Worm (Caenorhabditis elegans): Measurements from ENCODE around the gene C29F7.1.

C29F7.1 gene

DNA sequence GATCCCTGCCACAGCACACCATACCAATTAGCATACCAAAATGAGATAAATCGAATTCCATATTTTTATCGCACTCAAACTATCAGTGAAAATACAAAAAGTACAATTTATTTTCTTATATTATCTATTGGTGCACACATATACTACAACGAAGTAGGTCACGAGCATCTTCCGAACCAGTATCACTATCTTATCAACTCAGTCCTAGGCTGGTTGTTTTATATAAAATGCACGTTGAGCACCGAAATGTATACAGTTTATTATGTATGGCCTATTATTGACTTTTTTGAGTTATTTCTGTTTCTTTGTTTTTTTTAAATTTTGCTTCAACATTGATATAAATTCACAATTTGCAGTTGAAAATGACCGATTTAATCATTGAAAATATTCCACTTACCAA lies 6.0 kb downstream of the C29F7.1 start, which contains the start of gene C29F7.2:
Gene C29F7.2, plus strand, starts transcription at position 357 of the 400 bp plus-strand sequence.
- TF ChIP-seq pha-4 (GFP tag; IDR thresholded peaks at IDR 0.05): no peak
- no peak for TF ChIP-seq pha-4 (tag; optimal IDR thresholded peaks at IDR 0.05)
- TF ChIP-seq arid-1 (GFP tag; conservative IDR thresholded peaks at IDR 0.05): no peak
- TF ChIP-seq mxl-3 (GFP tag; optimal IDR thresholded peaks at IDR 0.05): no peak
- no peak for TF ChIP-seq lim-7 (GFP tag; IDR thresholded peaks at IDR 0.05)
- peak in 1 of 2 experiments; percentile 28 for TF ChIP-seq hif-1 (tag; optimal IDR thresholded peaks at IDR 0.05)
- peak in 1 of 2 experiments; percentile 2 for TF ChIP-seq daf-16 (GFP tag; optimal IDR thresholded peaks at IDR 0.05)
- TF ChIP-seq daf-16 (tag; optimal IDR thresholded peaks at IDR 0.05): peak; percentile 91
- no peak for TF ChIP-seq mdl-1 (tag; optimal IDR thresholded peaks at IDR 0.05)
- TF ChIP-seq vab-7 (GFP tag; IDR thresholded peaks at IDR 0.05): no peak
- TF ChIP-seq nhr-41 (GFP tag; IDR thresholded peaks at IDR 0.05): no peak
- no peak for TF ChIP-seq dpl-1 (GFP tag; optimal IDR thresholded peaks at IDR 0.05)
- TF ChIP-seq lin-39 (tag; optimal IDR thresholded peaks at IDR 0.05): no peak
- TF ChIP-seq nhr-28 (tag; optimal IDR thresholded peaks at IDR 0.05): peak; percentile 97
- no peak for TF ChIP-seq T26A8.4 (GFP tag; IDR thresholded peaks at IDR 0.05)
- TF ChIP-seq unc-62 (GFP tag; optimal IDR thresholded peaks at IDR 0.05 in 1 of 2): peak in 1 of 2 experiments; percentile 61
- no peak for TF ChIP-seq unc-62 (tag; optimal IDR thresholded peaks at IDR 0.05)
- no peak for TF ChIP-seq tra-1 (GFP tag; IDR thresholded peaks at IDR 0.05)
- TF ChIP-seq rbr-2 (tag; optimal IDR thresholded peaks at IDR 0.05): no peak
- no peak for TF ChIP-seq zag-1 (tag; optimal IDR thresholded peaks at IDR 0.05)
- no peak for TF ChIP-seq skn-1 (tag; optimal IDR thresholded peaks at IDR 0.05)
- TF ChIP-seq dmd-6 (GFP tag; IDR thresholded peaks at IDR 0.05): peak; percentile 48; the same call in 1 of the 2 replicates
- no peak for TF ChIP-seq Y48G9A.11 (GFP tag; IDR thresholded peaks at IDR 0.05)
- TF ChIP-seq nhr-77 (tag; optimal IDR thresholded peaks at IDR 0.05): peak; percentile 87
- no peak for TF ChIP-seq nhr-237 (tag; optimal IDR thresholded peaks at IDR 0.05)
- no peak for TF ChIP-seq daf-12 (tag; optimal IDR thresholded peaks at IDR 0.05)
- TF ChIP-seq nhr-48 (tag; optimal IDR thresholded peaks at IDR 0.05): peak; percentile 31
- no peak for TF ChIP-seq lin-38 (GFP tag; IDR thresholded peaks at IDR 0.05)
- TF ChIP-seq F26F4.8 (GFP tag; conservative IDR thresholded peaks at IDR 0.05): no peak
- peak; percentile 10 for TF ChIP-seq hlh-30 (tag; optimal IDR thresholded peaks at IDR 0.05; ENCODE audit: insufficient read depth)
- no peak for TF ChIP-seq zip-2 (tag; optimal IDR thresholded peaks at IDR 0.05)
- TF ChIP-seq spr-3 (GFP tag; optimal IDR thresholded peaks at IDR 0.05): no peak
- peak; percentile 47 for TF ChIP-seq pqm-1 (tag; optimal IDR thresholded peaks at IDR 0.05)
- TF ChIP-seq saeg-2 (GFP tag; IDR thresholded peaks at IDR 0.05): no peak
- no peak for TF ChIP-seq ama-1 (optimal IDR thresholded peaks at IDR 0.05)
- no peak for TF ChIP-seq set-16 (GFP tag; IDR thresholded peaks at IDR 0.05)
- TF ChIP-seq daf-19 (GFP tag; conservative IDR thresholded peaks at IDR 0.05): no peak
- TF ChIP-seq egl-27 (tag; optimal IDR thresholded peaks at IDR 0.05): no peak
- no peak for TF ChIP-seq mxl-2 (GFP tag; conservative IDR thresholded peaks at IDR 0.05)
- no peak for TF ChIP-seq lin-1 (GFP tag; IDR thresholded peaks at IDR 0.05)
- peak; percentile 84 for TF ChIP-seq dve-1 (tag; optimal IDR thresholded peaks at IDR 0.05; ENCODE audit: insufficient read depth)
- TF ChIP-seq ces-1 (GFP tag; optimal IDR thresholded peaks at IDR 0.05): no peak
- TF ChIP-seq Y5F2A.4 (GFP tag; optimal IDR thresholded peaks at IDR 0.05): no peak
- no peak for TF ChIP-seq gei-8 (GFP tag; optimal IDR thresholded peaks at IDR 0.05)
- no peak for TF ChIP-seq fos-1 (tag; optimal IDR thresholded peaks at IDR 0.05)
- no peak for TF ChIP-seq ztf-11 (tag; optimal IDR thresholded peaks at IDR 0.05)
- TF ChIP-seq nhr-6 (tag; optimal IDR thresholded peaks at IDR 0.05): no peak
- no peak for TF ChIP-seq dmd-8 (GFP tag; IDR thresholded peaks at IDR 0.05)
- peak; percentile 53 for TF ChIP-seq hlh-11 (tag; optimal IDR thresholded peaks at IDR 0.05)
- no peak for TF ChIP-seq snpc-1.2 (GFP tag; IDR thresholded peaks at IDR 0.05)
- TF ChIP-seq tag-97 (GFP tag; IDR thresholded peaks at IDR 0.05): no peak
- TF ChIP-seq F37D6.2 (tag; optimal IDR thresholded peaks at IDR 0.05): no peak
- no peak for TF ChIP-seq madf-9 (GFP tag; conservative IDR thresholded peaks at IDR 0.05)
- no peak for TF ChIP-seq nhr-10 (tag; optimal IDR thresholded peaks at IDR 0.05)
